Worm (Caenorhabditis elegans) whole organism, young adult: Measurements from ENCODE around the gene rgr-1.

ENCODE experiments used
- ama-1 ChIP-seq, 3 experiments: fragments of 150-350 bp in 1 of 3; sonication (generic microtip) in 2 of 3; optimal IDR thresholded peaks; 2 replicates each; lab custom pipeline; 2014 to 2018; ENCODE audit warnings: missing biosample characterization in 2 of 3, missing genetic modification characterization in 2 of 3, missing genetic modification reagents in 2 of 3
- attf-5 ChIP-seq: fragments of 200-800 bp; sonication (Bioruptor generic); optimal IDR thresholded peaks from 2 replicates; lab custom pipeline; 2018; ENCODE audit warnings: mild to moderate bottlenecking, missing genetic modification characterization, missing compliant biosample characterization
- ceh-40 ChIP-seq: fragments of 200-800 bp; sonication (Bioruptor generic); IDR thresholded peaks from 2 replicates; pipeline ENCODE4 v1.3.6; 2022; ENCODE audit warnings: missing genetic modification characterization, missing compliant biosample characterization
- egl-44 ChIP-seq: fragments of 200-800 bp; sonication (Bioruptor generic); IDR thresholded peaks from 2 replicates; pipeline ENCODE4 v1.3.6; 2022; ENCODE audit warnings: missing genetic modification reagents, missing genetic modification characterization, missing compliant biosample characterization
- fkh-3 ChIP-seq: sonication (generic microtip); optimal IDR thresholded peaks from 2 replicates; lab custom pipeline; 2016; ENCODE audit warnings: mild to moderate bottlenecking, missing genetic modification characterization, missing compliant biosample characterization
- him-1 ChIP-seq: sonication (generic microtip); optimal IDR thresholded peaks from 2 replicates; lab custom pipeline; 2016; ENCODE audit warnings: missing genotype, missing genetic modification reagents, missing genetic modification characterization, missing compliant biosample characterization
- madf-8 ChIP-seq: fragments of 200-800 bp; sonication (Bioruptor generic); conservative IDR thresholded peaks from 2 replicates; pipeline ENCODE4 v1.3.6; 2022; ENCODE audit warnings: missing genetic modification reagents, missing genetic modification characterization, missing compliant biosample characterization
- xnd-1 ChIP-seq: sonication (generic microtip); optimal IDR thresholded peaks from 2 replicates; lab custom pipeline; 2016; ENCODE audit warnings: missing genotype, missing genetic modification reagents, missing genetic modification characterization, missing compliant biosample characterization
- ztf-6 ChIP-seq: fragments of 200-800 bp; sonication (Bioruptor generic); IDR thresholded peaks from 2 replicates; pipeline ENCODE4 v1.3.6; 2022; ENCODE audit warnings: missing genetic modification reagents, missing genetic modification characterization, missing compliant biosample characterization

ce11 chrIII:9346722-9347121 is 46.8 kb upstream of the rgr-1 start:
- TF ChIP-seq egl-44 (GFP tag; lab: Robert Waterston, UW) (no peak), ama-1 (optimal IDR thresholded peaks at IDR 0.05; lab: Kevin White, UChicago) (no peak), ama-1 (GFP tag; optimal IDR thresholded peaks at IDR 0.05; lab: Kevin White, UChicago) (no peak), ceh-40 (no peak), attf-5 (no peak), madf-8 (GFP tag; lab: Robert Waterston, UW) (no peak), xnd-1 (tag; lab: Kevin White, UChicago) (no peak), ztf-6 (GFP tag; lab: Robert Waterston, UW) (no peak), fkh-3 (tag; lab: Kevin White, UChicago) (no peak), him-1 (tag; lab: Kevin White, UChicago) (no peak)
